Fruit fly (Drosophila melanogaster): ENCODE results near the gene CG43057.

The CG43057 gene

dm6 chr2L:8202569-8202968, 41.2 kb downstream of the CG43057 start:
- TF ChIP-seq Atf6 (GFP tag; IDR thresholded peaks at IDR 0.05) (no peak), nom (GFP tag; optimal IDR thresholded peaks at IDR 0.05) (peak; percentile 69)

dm6 chr2L:8198757-8199156, 45.0 kb downstream of the CG43057 start, which contains the start of gene PGAP5:
Gene PGAP5 (plus strand): TSS chr2L:8198882.
- TF ChIP-seq gt (GFP tag; IDR thresholded peaks at IDR 0.05) (no peak), sqz (GFP tag; optimal IDR thresholded peaks at IDR 0.05) (no peak), tup (GFP tag; optimal IDR thresholded peaks at IDR 0.05) (no peak), Opbp (GFP tag; IDR thresholded peaks at IDR 0.05; ENCODE audit: partially characterized antibody) (peak; percentile 93), gcm2 (GFP tag; optimal IDR thresholded peaks at IDR 0.05) (peak; percentile 34), ems (GFP tag; optimal IDR thresholded peaks at IDR 0.05) (peak; percentile 16), CG32772 (GFP tag; IDR thresholded peaks at IDR 0.05) (no peak), odd (GFP tag; optimal IDR thresholded peaks at IDR 0.05) (no peak), nerfin-2 (GFP tag; IDR thresholded peaks at IDR 0.05; ENCODE audit: partially characterized antibody) (peak; percentile 74), pho (GFP tag; optimal IDR thresholded peaks at IDR 0.05) (peak; percentile 24), pita (GFP tag; optimal IDR thresholded peaks at IDR 0.05) (no peak), caup (GFP tag; optimal IDR thresholded peaks at IDR 0.05; ENCODE audit: severe bottlenecking) (no peak), Mrtf (GFP tag; IDR thresholded peaks at IDR 0.05) (no peak), Tbp (GFP tag; optimal IDR thresholded peaks at IDR 0.05) (no peak), toy (GFP tag; IDR thresholded peaks at IDR 0.05) (no peak), gsb-n (tag; optimal IDR thresholded peaks at IDR 0.05) (no peak), lbe (GFP tag; optimal IDR thresholded peaks at IDR 0.05) (peak; percentile 75), CG12659 (GFP tag; optimal IDR thresholded peaks at IDR 0.05) (peak; percentile 48), phol (tag; optimal IDR thresholded peaks at IDR 0.05) (peak; percentile 20), fd96Cb (tag; optimal IDR thresholded peaks at IDR 0.05) (no peak), Rx (GFP tag; IDR thresholded peaks at IDR 0.05) (no peak), peb (GFP tag; IDR thresholded peaks at IDR 0.05) (no peak), rib (GFP tag; IDR thresholded peaks at IDR 0.05) (no peak), CG2875 (GFP tag; optimal IDR thresholded peaks at IDR 0.05) (no peak), Bgb (GFP tag; IDR thresholded peaks at IDR 0.05; ENCODE audit: partially characterized antibody) (peak; percentile 95), Ptx1 (GFP tag; IDR thresholded peaks at IDR 0.05) (no peak), crp (GFP tag; optimal IDR thresholded peaks at IDR 0.05) (peak in 1 of 2 experiments; percentile 2), PHDP (tag; optimal IDR thresholded peaks at IDR 0.05) (no peak), CG14710 (tag; optimal IDR thresholded peaks at IDR 0.05) (peak; percentile 56), CG10543 (GFP tag; optimal IDR thresholded peaks at IDR 0.05) (no peak), CG13624 (GFP tag; optimal IDR thresholded peaks at IDR 0.05) (peak; percentile 19), Chrac-16 (GFP tag; optimal IDR thresholded peaks at IDR 0.05) (no peak), grau (tag; optimal IDR thresholded peaks at IDR 0.05) (no peak), fu2 (GFP tag; optimal IDR thresholded peaks at IDR 0.05) (peak; percentile 20), CG33557 (GFP tag; optimal IDR thresholded peaks at IDR 0.05) (no peak), zen2 (GFP tag; IDR thresholded peaks at IDR 0.05; ENCODE audit: partially characterized antibody) (peak; percentile 88), fru (optimal IDR thresholded peaks at IDR 0.05) (no peak), Lpt (GFP tag; optimal IDR thresholded peaks at IDR 0.05) (no peak), mld (GFP tag; IDR thresholded peaks at IDR 0.05; ENCODE audit: partially characterized antibody) (peak; percentile 74; the same call in 2 of the 3 replicates), Nf-YA (GFP tag; IDR thresholded peaks at IDR 0.05) (no peak), CG14860 (GFP tag; IDR thresholded peaks at IDR 0.05; ENCODE audit: partially characterized antibody) (peak; percentile 85), CG2678 (tag; optimal IDR thresholded peaks at IDR 0.05) (no peak), ash1 (GFP tag; optimal IDR thresholded peaks at IDR 0.05) (no peak), tll (GFP tag; optimal IDR thresholded peaks at IDR 0.05) (no peak), HHEX (GFP tag; optimal IDR thresholded peaks at IDR 0.05) (no peak), bowl (GFP tag; IDR thresholded peaks at IDR 0.05) (no peak), Spps (tag; optimal IDR thresholded peaks at IDR 0.05) (no peak)

Measured in whole organism, embryonic.